Worm (Caenorhabditis elegans) whole organism, L2 larva: ENCODE measurements around the gene spsb-2.

Experiments used
- ama-1 ChIP-seq: fragments of 150-350 bp; optimal IDR thresholded peaks from 2 replicates; lab custom pipeline; 2018; ENCODE audit warnings: inconsistent platforms
- elt-3 ChIP-seq: sonication (generic microtip); optimal IDR thresholded peaks from 2 replicates; lab custom pipeline; 2017; ENCODE audit warnings: missing biosample characterization, missing genetic modification characterization
- lin-39 ChIP-seq: fragments of 150-350 bp; optimal IDR thresholded peaks from 2 replicates; lab custom pipeline; 2014; ENCODE audit warnings: missing biosample characterization, missing genetic modification reagents, missing genetic modification characterization
- lsy-2 ChIP-seq, 2 experiments: fragments of 150-350 bp in 1 of 2; sonication (generic microtip) in 1 of 2; optimal IDR thresholded peaks; 2 replicates each; lab custom pipeline; 2014 to 2017; ENCODE audit warnings: missing biosample characterization in 2 of 2, missing genetic modification characterization in 2 of 2
- nhr-11 ChIP-seq: fragments of 150-350 bp; optimal IDR thresholded peaks from 2 replicates; lab custom pipeline; 2014; ENCODE audit warnings: missing biosample characterization, missing genetic modification characterization
- peb-1 ChIP-seq: fragments of 150-350 bp; optimal IDR thresholded peaks from 2 replicates; lab custom pipeline; 2014; ENCODE audit warnings: missing biosample characterization, missing genetic modification characterization
- skn-1 ChIP-seq: sonication (generic microtip); optimal IDR thresholded peaks from 2 replicates; lab custom pipeline; 2017; ENCODE audit warnings: missing biosample characterization, missing genetic modification characterization
- unc-55 ChIP-seq: fragments of 150-350 bp; sonication (generic microtip); optimal IDR thresholded peaks from 3 replicates; lab custom pipeline; 2014; ENCODE audit warnings: missing biosample characterization, missing genetic modification reagents, missing genetic modification characterization
- zag-1 ChIP-seq: fragments of 150-350 bp; optimal IDR thresholded peaks from 2 replicates; lab custom pipeline; 2014; ENCODE audit warnings: missing biosample characterization, missing genetic modification characterization
- ztf-11 ChIP-seq: sonication (generic microtip); optimal IDR thresholded peaks from 2 replicates; lab custom pipeline; 2017; ENCODE audit warnings: missing biosample characterization, missing genetic modification characterization

ce11 chrII:15264593-15264992 is 34.5 kb downstream of the spsb-2 start:
- TF ChIP-seq zag-1 (tag; lab: Kevin White, UChicago) = no peak
- no peak for TF ChIP-seq lin-39 (tag; lab: Kevin White, UChicago)
- no peak for TF ChIP-seq ztf-11 (tag; lab: Kevin White, UChicago)
- TF ChIP-seq elt-3 (tag; lab: Kevin White, UChicago) = no peak
- no peak for TF ChIP-seq lsy-2 (tag; optimal IDR thresholded peaks at IDR 0.05; lab: Kevin White, UChicago)
- TF ChIP-seq ama-1 = no peak
- no peak for TF ChIP-seq unc-55 (GFP tag; lab: Kevin White, UChicago)
- no peak for TF ChIP-seq nhr-11 (tag; lab: Kevin White, UChicago)
- no peak for TF ChIP-seq peb-1 (tag; lab: Kevin White, UChicago)
- TF ChIP-seq skn-1 (tag; lab: Kevin White, UChicago) = no peak
